Worm (Caenorhabditis elegans): Measurements from ENCODE around the gene C46A5.4.

Gene C46A5.4

ce11 chrIV:7796432-7797113 is 39.4 kb upstream of the C46A5.4 start, which contains the start of gene sgo-1 (continued):
- TF ChIP-seq Y67H2A.10 (GFP tag; conservative IDR thresholded peaks at IDR 0.05): 0 out of 2 replicates have a peak, but pooled peaks have one; percentile 43
- peak; percentile 87 for TF ChIP-seq unc-130 (GFP tag; optimal IDR thresholded peaks at IDR 0.05)
- TF ChIP-seq ztf-25 (GFP tag; IDR thresholded peaks at IDR 0.05): no peak
- TF ChIP-seq B0019.2 (GFP tag; conservative IDR thresholded peaks at IDR 0.05): peak; percentile 90
- TF ChIP-seq egl-44 (GFP tag; IDR thresholded peaks at IDR 0.05): no peak
- no peak for TF ChIP-seq nhr-80 (tag; optimal IDR thresholded peaks at IDR 0.05)
- no peak for TF ChIP-seq nhr-120 (GFP tag; IDR thresholded peaks at IDR 0.05)
- no peak for TF ChIP-seq C06A6.2 (GFP tag; conservative IDR thresholded peaks at IDR 0.05)
- no peak for TF ChIP-seq egrh-3 (GFP tag; IDR thresholded peaks at IDR 0.05)
- no peak for TF ChIP-seq fkh-3 (tag; optimal IDR thresholded peaks at IDR 0.05)
- TF ChIP-seq ceh-40 (GFP tag; IDR thresholded peaks at IDR 0.05): no peak
- TF ChIP-seq lsy-27 (tag; optimal IDR thresholded peaks at IDR 0.05; ENCODE audit: borderline replicate concordance, insufficient read depth): no peak
- peak; percentile 93 for TF ChIP-seq tlf-1 (GFP tag; optimal IDR thresholded peaks at IDR 0.05)
- TF ChIP-seq T26A5.8 (tag; optimal IDR thresholded peaks at IDR 0.05): no peak
- TF ChIP-seq pha-4 (tag; optimal IDR thresholded peaks at IDR 0.05): no peak
- peak; percentile 98 for TF ChIP-seq Y95B8A.8 (GFP tag; IDR thresholded peaks at IDR 0.05)
- TF ChIP-seq madf-10 (tag; optimal IDR thresholded peaks at IDR 0.05): no peak
- TF ChIP-seq F57C9.4 (tag; optimal IDR thresholded peaks at IDR 0.05): no peak
- peak; percentile 91 for TF ChIP-seq dox-1 (GFP tag; IDR thresholded peaks at IDR 0.05)
- TF ChIP-seq D2030.7 (GFP tag; IDR thresholded peaks at IDR 0.05): peak; percentile 99
- peak; percentile 98 for TF ChIP-seq madf-8 (GFP tag; conservative IDR thresholded peaks at IDR 0.05)
- no peak for TF ChIP-seq ztf-3 (GFP tag; optimal IDR thresholded peaks at IDR 0.05)
- TF ChIP-seq F33H1.4 (GFP tag; IDR thresholded peaks at IDR 0.05): peak; percentile 100
- no peak for TF ChIP-seq nhr-90 (tag; optimal IDR thresholded peaks at IDR 0.05)
- TF ChIP-seq athp-1 (tag; optimal IDR thresholded peaks at IDR 0.05): peak; percentile 70
- peak; percentile 78 for TF ChIP-seq mcd-1 (GFP tag; IDR thresholded peaks at IDR 0.05)
- TF ChIP-seq zfh-2 (GFP tag; conservative IDR thresholded peaks at IDR 0.05): no peak
- TF ChIP-seq hlh-26 (GFP tag; conservative IDR thresholded peaks at IDR 0.05): no peak
- no peak for TF ChIP-seq F23B12.7 (tag; optimal IDR thresholded peaks at IDR 0.05; ENCODE audit: insufficient read depth)
- no peak for TF ChIP-seq die-1 (tag; optimal IDR thresholded peaks at IDR 0.05)
- TF ChIP-seq sdz-38 (tag; optimal IDR thresholded peaks at IDR 0.05): no peak
- peak; percentile 77; the same call in 1 of the 2 replicates for TF ChIP-seq pbrm-1 (GFP tag; IDR thresholded peaks at IDR 0.05)
- peak; percentile 35; the same call in 1 of the 2 replicates for TF ChIP-seq cebp-1 (GFP tag; IDR thresholded peaks at IDR 0.05)
- TF ChIP-seq cebp-1 (tag; optimal IDR thresholded peaks at IDR 0.05): no peak
- peak; percentile 88 for TF ChIP-seq ekl-4 (GFP tag; IDR thresholded peaks at IDR 0.05)
- TF ChIP-seq nfya-1 (tag; optimal IDR thresholded peaks at IDR 0.05; ENCODE audit: borderline replicate concordance, insufficient read depth): no peak
- TF ChIP-seq tbx-9 (tag; optimal IDR thresholded peaks at IDR 0.05; ENCODE audit: borderline replicate concordance): no peak
- TF ChIP-seq Y56A3A.18 (GFP tag; IDR thresholded peaks at IDR 0.05): no peak
- no peak for TF ChIP-seq aptf-3 (GFP tag; IDR thresholded peaks at IDR 0.05)
- TF ChIP-seq F39B2.1 (GFP tag; IDR thresholded peaks at IDR 0.05): 0 out of 2 replicates have a peak, but pooled peaks have one; percentile 62
- no peak for TF ChIP-seq ccch-3 (GFP tag; optimal IDR thresholded peaks at IDR 0.05)
- TF ChIP-seq K11D2.4 (GFP tag; IDR thresholded peaks at IDR 0.05): no peak
- peak; percentile 100 for TF ChIP-seq efl-1 (GFP tag; optimal IDR thresholded peaks at IDR 0.05)
- no peak for TF ChIP-seq ztf-26 (tag; optimal IDR thresholded peaks at IDR 0.05)
- TF ChIP-seq nhr-27 (tag; optimal IDR thresholded peaks at IDR 0.05): no peak
- peak; percentile 85 for TF ChIP-seq snpc-1.3 (tag; optimal IDR thresholded peaks at IDR 0.05; ENCODE audit: insufficient read depth)
- peak; percentile 69 for TF ChIP-seq hrde-1 (tag; optimal IDR thresholded peaks at IDR 0.05; ENCODE audit: borderline replicate concordance)
